Fruit fly (Drosophila melanogaster) whole organism, embryonic: ENCODE results near the gene CG14965.
A peak's percentile ranks its signal among the peaks of the same experiment; 100 is the strongest.

Source experiments
- BEAF-32 ChIP-seq: fragments of 200-800 bp; sonication (Bioruptor generic); optimal IDR thresholded peaks from 3 replicates; lab custom pipeline; 2017; ENCODE audit warnings: missing biosample characterization, missing genetic modification characterization, mild to moderate bottlenecking, moderate library complexity, missing genetic modification reagents
- C15 ChIP-seq: fragments of 200-800 bp; sonication (Bioruptor generic); IDR thresholded peaks from 3 replicates; pipeline ENCODE4 v1.3.6; 2022; ENCODE audit warnings: missing biosample characterization, missing genetic modification characterization
- CG10209 ChIP-seq: fragments of 200-800 bp; sonication (Bioruptor generic); optimal IDR thresholded peaks from 3 replicates; lab custom pipeline; 2017; ENCODE audit warnings: missing biosample characterization, mild to moderate bottlenecking, missing genetic modification characterization, missing genetic modification reagents
- CG10274 ChIP-seq: fragments of 200-800 bp; sonication (Bioruptor generic); optimal IDR thresholded peaks from 3 replicates; lab custom pipeline; 2017; ENCODE audit warnings: missing biosample characterization, mild to moderate bottlenecking, missing genetic modification characterization
- CG11456 ChIP-seq: fragments of 200-800 bp; sonication (Bioruptor generic); IDR thresholded peaks from 3 replicates; pipeline ENCODE4 v1.3.6; 2022; ENCODE audit warnings: missing biosample characterization, missing genetic modification characterization
- CG12942 ChIP-seq: fragments of 200-800 bp; sonication (Bioruptor generic); optimal IDR thresholded peaks from 3 replicates; lab custom pipeline; 2016; ENCODE audit warnings: missing biosample characterization, missing genetic modification characterization
- CG13123 ChIP-seq: fragments of 200-800 bp; sonication (Bioruptor generic); optimal IDR thresholded peaks from 2 replicates; lab custom pipeline; 2016; ENCODE audit warnings: missing biosample characterization, missing genetic modification characterization
- CG14710 ChIP-seq: fragments of 200-800 bp; sonication (Bioruptor generic); optimal IDR thresholded peaks from 3 replicates; lab custom pipeline; 2019; ENCODE audit warnings: missing biosample characterization, mild to moderate bottlenecking, missing genetic modification characterization, moderate library complexity
- CG1529 ChIP-seq: fragments of 200-800 bp; sonication (Bioruptor generic); optimal IDR thresholded peaks from 3 replicates; lab custom pipeline; 2018; ENCODE audit warnings: missing biosample characterization, missing genetic modification characterization
- CG16813 ChIP-seq: fragments of 200-800 bp; sonication (Bioruptor generic); IDR thresholded peaks from 3 replicates; pipeline ENCODE4 v1.3.6; 2022; ENCODE audit warnings: missing biosample characterization, missing genetic modification characterization; ENCODE audit not compliant: partially characterized antibody
- CG17359 ChIP-seq: fragments of 200-800 bp; sonication (Bioruptor generic); optimal IDR thresholded peaks from 3 replicates; lab custom pipeline; 2018; ENCODE audit warnings: missing biosample characterization, mild to moderate bottlenecking, missing genetic modification characterization, moderate library complexity
- CG17568 ChIP-seq: fragments of 200-800 bp; sonication (Bioruptor generic); optimal IDR thresholded peaks from 2 replicates; lab custom pipeline; 2018; ENCODE audit warnings: missing biosample characterization, mild to moderate bottlenecking, missing genetic modification characterization, moderate library complexity
- CG32772 ChIP-seq: fragments of 200-800 bp; sonication (Bioruptor generic); IDR thresholded peaks from 2 replicates; pipeline ENCODE4 v1.3.6; 2022; ENCODE audit warnings: missing biosample characterization, missing genetic modification characterization
- CG3847 ChIP-seq: fragments of 200-800 bp; sonication (Bioruptor generic); IDR thresholded peaks from 2 replicates; pipeline ENCODE4 v1.3.6; 2022; ENCODE audit warnings: missing biosample characterization, missing genetic modification characterization
- CG4282 ChIP-seq: fragments of 200-800 bp; sonication (Bioruptor generic); optimal IDR thresholded peaks from 2 replicates; lab custom pipeline; 2016; ENCODE audit warnings: missing biosample characterization, missing genetic modification characterization
- CTCF ChIP-seq: fragments of 200-800 bp; sonication (Bioruptor generic); optimal IDR thresholded peaks from 2 replicates; lab custom pipeline; 2017; ENCODE audit warnings: missing biosample characterization, mild to moderate bottlenecking, missing genetic modification characterization, moderate library complexity
- D ChIP-seq, 2 experiments: fragments of 200-800 bp in 1 of 2; fragments of >200 bp in 1 of 2; sonication (Bioruptor generic) in 1 of 2; optimal IDR thresholded peaks; 2 replicates in 1 of 2; 3 replicates in 1 of 2; lab custom pipeline; 2017; ENCODE audit warnings: mild to moderate bottlenecking in 1 of 2, missing biosample characterization in 1 of 2, missing genetic modification characterization in 1 of 2, missing genetic modification reagents in 1 of 2
- Dfd ChIP-seq, 2 experiments: fragments of >200 bp; optimal IDR thresholded peaks; 2 replicates each; lab custom pipeline; 2017; ENCODE audit warnings: missing biosample characterization in 2 of 2, missing genetic modification characterization in 2 of 2
- Dref ChIP-seq: fragments of 200-800 bp; sonication (Bioruptor generic); IDR thresholded peaks from 2 replicates; pipeline ENCODE4 v1.3.6; 2022; ENCODE audit warnings: missing biosample characterization, missing genetic modification characterization
- HHEX ChIP-seq: fragments of 200-800 bp; sonication (Bioruptor generic); optimal IDR thresholded peaks from 3 replicates; lab custom pipeline; 2017; ENCODE audit warnings: missing biosample characterization, mild to moderate bottlenecking, missing genetic modification characterization, missing genetic modification reagents
- HmgZ ChIP-seq: fragments of 200-800 bp; sonication (Bioruptor generic); optimal IDR thresholded peaks from 2 replicates; lab custom pipeline; 2018; ENCODE audit warnings: missing biosample characterization, mild to moderate bottlenecking, missing genetic modification characterization
- Hr39 ChIP-seq: fragments of >200 bp; optimal IDR thresholded peaks from 2 replicates; lab custom pipeline; 2017
- MBD-R2 ChIP-seq: fragments of 200-800 bp; sonication (Bioruptor generic); IDR thresholded peaks from 2 replicates; pipeline ENCODE4 v1.3.6; 2022; ENCODE audit warnings: missing biosample characterization, missing genetic modification characterization
- MESR4 ChIP-seq: fragments of 200-800 bp; sonication (Bioruptor generic); optimal IDR thresholded peaks from 2 replicates; lab custom pipeline; 2018; ENCODE audit warnings: missing biosample characterization, mild to moderate bottlenecking, missing genetic modification characterization, moderate library complexity
- Med ChIP-seq: fragments of 200-800 bp; sonication (Bioruptor generic); peaks from one replicate; lab custom pipeline; 2016; ENCODE audit warnings: missing biosample characterization, missing genetic modification characterization, mild to moderate bottlenecking, inconsistent platforms, moderate library complexity
- PHDP ChIP-seq: fragments of 200-800 bp; sonication (Bioruptor generic); optimal IDR thresholded peaks from 3 replicates; lab custom pipeline; 2018; ENCODE audit warnings: missing biosample characterization, mild to moderate bottlenecking, missing genetic modification characterization, moderate library complexity
- Pdp1 ChIP-seq, 2 experiments: fragments of 200-800 bp; sonication (Bioruptor generic); optimal IDR thresholded peaks; 3 replicates each; lab custom pipeline; 2016; ENCODE audit warnings: missing biosample characterization in 2 of 2, missing genetic modification characterization in 2 of 2, mild to moderate bottlenecking in 1 of 2, moderate library complexity in 1 of 2
- Scr ChIP-seq: fragments of 200-800 bp; sonication (Bioruptor generic); IDR thresholded peaks from 2 replicates; pipeline ENCODE4 v1.3.6; 2022; ENCODE audit warnings: missing biosample characterization, missing genetic modification characterization; ENCODE audit not compliant: partially characterized antibody
- TFAM ChIP-seq: fragments of 200-800 bp; sonication (Bioruptor generic); optimal IDR thresholded peaks from 2 replicates; lab custom pipeline; 2017; ENCODE audit warnings: missing biosample characterization, missing genetic modification characterization, inconsistent platforms
- Trl ChIP-seq, 3 experiments: fragments of >200 bp in 2 of 3; fragments of 200-800 bp in 1 of 3; sonication (Bioruptor generic) in 1 of 3; optimal IDR thresholded peaks; 2 replicates in 1 of 3; 3 replicates in 2 of 3; lab custom pipeline; 2016 to 2017; ENCODE audit warnings: missing biosample characterization in 1 of 3, missing genetic modification characterization in 1 of 3
- Usf ChIP-seq: fragments of 200-800 bp; sonication (Bioruptor generic); optimal IDR thresholded peaks from 2 replicates; lab custom pipeline; 2017; ENCODE audit warnings: missing genotype, missing biosample characterization, missing genetic modification characterization
- YL-1 ChIP-seq: fragments of 200-800 bp; sonication (Bioruptor generic); optimal IDR thresholded peaks from 3 replicates; lab custom pipeline; 2017; ENCODE audit warnings: missing biosample characterization, mild to moderate bottlenecking, missing genetic modification characterization
- ase ChIP-seq: fragments of 200-800 bp; sonication (Bioruptor generic); IDR thresholded peaks from 3 replicates; pipeline ENCODE4 v1.3.6; 2022; ENCODE audit warnings: missing biosample characterization, missing genetic modification characterization
- ci ChIP-seq: fragments of 200-800 bp; sonication (Bioruptor generic); IDR thresholded peaks from 3 replicates; pipeline ENCODE4 v1.3.6; 2022; ENCODE audit warnings: missing biosample characterization, missing genetic modification characterization
- gcm ChIP-seq: fragments of 200-800 bp; sonication (Bioruptor generic); optimal IDR thresholded peaks from 2 replicates; lab custom pipeline; 2019; ENCODE audit warnings: missing biosample characterization, mild to moderate bottlenecking, missing genetic modification characterization, moderate library complexity
- gsb ChIP-seq: fragments of 200-800 bp; sonication (Bioruptor generic); IDR thresholded peaks from 2 replicates; pipeline ENCODE4 v1.3.6; 2022; ENCODE audit warnings: missing biosample characterization, missing genetic modification characterization
- gsb-n ChIP-seq: fragments of 200-800 bp; sonication (Bioruptor generic); optimal IDR thresholded peaks from 3 replicates; lab custom pipeline; 2018; ENCODE audit warnings: missing biosample characterization, mild to moderate bottlenecking, missing genetic modification characterization
- hbn ChIP-seq: fragments of 200-800 bp; sonication (Bioruptor generic); IDR thresholded peaks from 2 replicates; pipeline ENCODE4 v1.3.6; 2022; ENCODE audit warnings: missing biosample characterization, missing genetic modification characterization; ENCODE audit not compliant: partially characterized antibody
- jumu ChIP-seq: fragments of 200-800 bp; sonication (Bioruptor generic); optimal IDR thresholded peaks from 3 replicates; lab custom pipeline; 2016; ENCODE audit warnings: missing biosample characterization, missing genetic modification characterization
- nerfin-1 ChIP-seq: fragments of 200-800 bp; sonication (Bioruptor generic); optimal IDR thresholded peaks from 3 replicates; lab custom pipeline; 2019; ENCODE audit warnings: missing biosample characterization, mild to moderate bottlenecking, missing genetic modification characterization, moderate library complexity
- otp ChIP-seq: fragments of 200-800 bp; sonication (Bioruptor generic); IDR thresholded peaks from 3 replicates; pipeline ENCODE4, ENCODE4 v1.3.6; 2022; ENCODE audit warnings: missing biosample characterization, missing genetic modification characterization
- pros ChIP-seq: fragments of 200-800 bp; sonication (Bioruptor generic); optimal IDR thresholded peaks from 3 replicates; lab custom pipeline; 2019; ENCODE audit warnings: missing biosample characterization, mild to moderate bottlenecking, missing genetic modification characterization, moderate library complexity
- pzg ChIP-seq: fragments of 200-800 bp; sonication (Bioruptor generic); optimal IDR thresholded peaks from 3 replicates; lab custom pipeline; 2018; ENCODE audit warnings: missing biosample characterization, mild to moderate bottlenecking, missing genetic modification characterization, moderate library complexity
- ro ChIP-seq: fragments of 200-800 bp; sonication (Bioruptor generic); IDR thresholded peaks from 2 replicates; pipeline ENCODE4 v1.3.6; 2022; ENCODE audit warnings: missing biosample characterization, missing genetic modification characterization
- sima ChIP-seq: fragments of 200-800 bp; sonication (Bioruptor generic); optimal IDR thresholded peaks from 2 replicates; lab custom pipeline; 2016; ENCODE audit warnings: missing biosample characterization, missing genetic modification characterization
- sna ChIP-seq: fragments of 200-800 bp; sonication (Bioruptor generic); IDR thresholded peaks from 2 replicates; pipeline ENCODE4 v1.3.6; 2022; ENCODE audit warnings: missing biosample characterization, missing genetic modification characterization; ENCODE audit not compliant: partially characterized antibody
- sqz ChIP-seq: fragments of 200-800 bp; sonication (Bioruptor generic); optimal IDR thresholded peaks from 3 replicates; lab custom pipeline; 2018; ENCODE audit warnings: missing biosample characterization, mild to moderate bottlenecking, missing genetic modification characterization
- trem ChIP-seq: fragments of 200-800 bp; optimal IDR thresholded peaks from 3 replicates; lab custom pipeline; 2019; ENCODE audit warnings: missing biosample characterization, mild to moderate bottlenecking, missing genetic modification characterization, moderate library complexity
- unc-4 ChIP-seq: fragments of 200-800 bp; sonication (Bioruptor generic); IDR thresholded peaks from 2 replicates; pipeline ENCODE4 v1.3.6; 2022; ENCODE audit warnings: missing biosample characterization, missing genetic modification characterization; ENCODE audit not compliant: partially characterized antibody
- usp ChIP-seq: fragments of >200 bp; optimal IDR thresholded peaks from 2 replicates; lab custom pipeline; 2017; ENCODE audit warnings: missing biosample characterization, missing genetic modification characterization
- zfh2 ChIP-seq: fragments of 200-800 bp; sonication (Bioruptor generic); optimal IDR thresholded peaks from 2 replicates; lab custom pipeline; 2016; ENCODE audit warnings: missing biosample characterization, missing genetic modification characterization

CG14965 gene

DNA sequence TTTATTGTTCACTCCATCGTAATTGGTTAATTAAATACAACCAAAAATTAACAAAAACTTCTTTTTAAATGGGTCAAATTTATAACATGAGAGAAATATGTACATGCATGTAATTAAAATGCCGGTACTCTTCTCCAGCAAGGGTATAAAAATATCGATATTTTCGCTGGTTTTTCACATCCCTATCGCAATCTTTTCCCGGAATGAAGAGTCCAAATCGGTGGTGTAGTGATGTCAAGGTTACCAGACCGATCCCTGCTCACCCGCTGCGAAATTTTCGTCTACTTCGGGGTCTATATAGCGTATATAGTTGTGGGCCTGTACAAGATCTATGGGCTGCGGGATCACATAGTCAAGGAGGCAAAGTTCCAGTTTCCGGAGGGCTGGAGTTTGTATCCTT, 30.3 kb downstream of the CG14965 start, which contains the start of gene rasp (continued):
- peak; percentile 34 for TF ChIP-seq YL-1 (GFP tag; lab: Kevin White, UChicago)
- TF ChIP-seq sima (GFP tag; lab: Kevin White, UChicago), result no peak
- peak; percentile 48 for TF ChIP-seq MESR4
- peak; percentile 11 for TF ChIP-seq trem (tag; lab: Kevin White, UChicago)
- no peak for TF ChIP-seq CG1529 (GFP tag; lab: Kevin White, UChicago)
- TF ChIP-seq HHEX (GFP tag; lab: Kevin White, UChicago), result no peak
- no peak for TF ChIP-seq PHDP (tag; lab: Kevin White, UChicago)
- no peak for TF ChIP-seq gsb-n (tag; lab: Kevin White, UChicago)
- TF ChIP-seq ro (GFP tag; lab: Robert Waterston, UW), result no peak
- TF ChIP-seq CG13123 (GFP tag; lab: Kevin White, UChicago), result no peak
- no peak for TF ChIP-seq CG11456
- no peak for TF ChIP-seq HmgZ (tag; lab: Kevin White, UChicago)
- TF ChIP-seq zfh2, result no peak
- no peak for TF ChIP-seq gsb (GFP tag; lab: Robert Waterston, UW)
- TF ChIP-seq nerfin-1 (tag; lab: Kevin White, UChicago), result peak; percentile 34
- peak; percentile 44 for TF ChIP-seq Med (GFP tag; lab: Kevin White, UChicago)
- 0 out of 3 replicates have a peak, but pooled peaks have one; percentile 35 for TF ChIP-seq CG16813
- no peak for TF ChIP-seq Usf (GFP tag; lab: Kevin White, UChicago)
- no peak for TF ChIP-seq CG17359 (tag; lab: Kevin White, UChicago)
- TF ChIP-seq unc-4 (GFP tag; lab: Robert Waterston, UW), result peak; percentile 45
- TF ChIP-seq CG32772 (GFP tag; lab: Robert Waterston, UW), result no peak
- no peak for TF ChIP-seq CG14710 (tag; lab: Kevin White, UChicago)
- no peak for TF ChIP-seq Trl (optimal IDR thresholded peaks at IDR 0.05; lab: Kevin White, UChicago)
- no peak for TF ChIP-seq Trl (GFP tag; optimal IDR thresholded peaks at IDR 0.05; lab: Kevin White, UChicago)
- no peak for TF ChIP-seq Hr39 (lab: Kevin White, UChicago)
- TF ChIP-seq CG12942, result no peak
- TF ChIP-seq CTCF, result no peak
- peak; percentile 56 for TF ChIP-seq Dref (GFP tag; lab: Robert Waterston, UW)
- no peak for TF ChIP-seq ci
- no peak for TF ChIP-seq usp (GFP tag; lab: Kevin White, UChicago)
- TF ChIP-seq pros (GFP tag; lab: Kevin White, UChicago), result no peak
- no peak for TF ChIP-seq CG17568 (GFP tag; lab: Kevin White, UChicago)
- no peak for TF ChIP-seq CG4282 (GFP tag; lab: Kevin White, UChicago)
- no peak for TF ChIP-seq sqz (GFP tag; lab: Kevin White, UChicago)
- no peak for TF ChIP-seq CG3847 (GFP tag; lab: Robert Waterston, UW)
- no peak for TF ChIP-seq Dfd (GFP tag; optimal IDR thresholded peaks at IDR 0.05; lab: Kevin White, UChicago)
- no peak for TF ChIP-seq CG10209 (GFP tag; lab: Kevin White, UChicago)
- 0 out of 2 replicates have a peak, but pooled peaks have one; percentile 29 for TF ChIP-seq sna (GFP tag; lab: Robert Waterston, UW)
- TF ChIP-seq Scr, result peak; percentile 63
- TF ChIP-seq pzg (GFP tag; lab: Kevin White, UChicago), result peak; percentile 27
- TF ChIP-seq otp (GFP tag; lab: Robert Waterston, UW), result no peak
- TF ChIP-seq C15, result no peak
- TF ChIP-seq CG10274, result no peak
- peak; percentile 63 for TF ChIP-seq BEAF-32
- TF ChIP-seq MBD-R2 (GFP tag; lab: Robert Waterston, UW), result peak; percentile 51
- peak; percentile 55 for TF ChIP-seq hbn
- no peak for TF ChIP-seq jumu
- TF ChIP-seq TFAM, result no peak
- TF ChIP-seq ase (GFP tag; lab: Robert Waterston, UW), result no peak
- TF ChIP-seq D (optimal IDR thresholded peaks at IDR 0.05; lab: Kevin White, UChicago), result no peak
- no peak for TF ChIP-seq D (GFP tag; optimal IDR thresholded peaks at IDR 0.05; lab: Kevin White, UChicago)
- TF ChIP-seq gcm (GFP tag; lab: Kevin White, UChicago), result no peak
- TF ChIP-seq Pdp1 (GFP tag; optimal IDR thresholded peaks at IDR 0.05; lab: Kevin White, UChicago), result no peak
